Worm (Caenorhabditis elegans) whole organism, L4 larva: ENCODE data around the gene R07E4.3.

ENCODE experiments used
- D1046.2 ChIP-seq: fragments of 200-800 bp; sonication (Bioruptor generic); IDR thresholded peaks from 2 replicates; pipeline ENCODE4 v1.3.6; 2022; ENCODE audit warnings: missing genetic modification characterization, missing compliant biosample characterization
- F10B5.3 ChIP-seq: sonication (generic microtip); optimal IDR thresholded peaks from 2 replicates; lab custom pipeline; 2016; ENCODE audit warnings: mild to moderate bottlenecking, missing genetic modification characterization, missing compliant biosample characterization
- F26F4.8 ChIP-seq: fragments of 200-800 bp; sonication (Bioruptor generic); conservative IDR thresholded peaks from 2 replicates; pipeline ENCODE4 v1.3.6; 2022; ENCODE audit warnings: missing genetic modification characterization, missing compliant biosample characterization
- T20F7.1 ChIP-seq: fragments of 200-800 bp; sonication (Bioruptor generic); optimal IDR thresholded peaks from 2 replicates; lab custom pipeline; 2018; ENCODE audit warnings: mild to moderate bottlenecking, missing genetic modification characterization, missing compliant biosample characterization
- Y105C5A.15 ChIP-seq: fragments of 200-800 bp; sonication (Bioruptor generic); IDR thresholded peaks from 2 replicates; pipeline ENCODE4 v1.3.6; 2022; ENCODE audit warnings: missing genetic modification characterization, missing compliant biosample characterization
- ZK337.2 ChIP-seq: fragments of 200-800 bp; sonication (Bioruptor generic); IDR thresholded peaks from 2 replicates; pipeline ENCODE4 v1.3.6; 2022; ENCODE audit warnings: missing genetic modification reagents, missing genetic modification characterization, missing compliant biosample characterization
- aha-1 ChIP-seq: fragments of 150-350 bp; peaks from one replicate; lab custom pipeline; 2014; ENCODE audit warnings: missing biosample characterization, missing genetic modification characterization
- cey-2 ChIP-seq: sonication (generic microtip); optimal IDR thresholded peaks from 3 replicates; lab custom pipeline; 2017; ENCODE audit warnings: missing genetic modification characterization, mild to moderate bottlenecking, missing compliant biosample characterization, antibody characterized with exemption, borderline replicate concordance; ENCODE audit not compliant: insufficient read depth
- ctbp-1 ChIP-seq: fragments of 200-800 bp; sonication (Bioruptor generic); IDR thresholded peaks from 2 replicates; pipeline ENCODE4 v1.3.6; 2022; ENCODE audit warnings: missing genetic modification reagents, missing genetic modification characterization, missing compliant biosample characterization
- daf-12 ChIP-seq: fragments of 150-350 bp; optimal IDR thresholded peaks from 2 replicates; lab custom pipeline; 2014; ENCODE audit warnings: missing biosample characterization, missing genetic modification reagents, missing genetic modification characterization
- daf-16 ChIP-seq, 3 experiments: sonication (generic microtip); optimal IDR thresholded peaks; 2 replicates each; lab custom pipeline; 2016 to 2017; ENCODE audit warnings: missing genetic modification characterization in 3 of 3, missing genetic modification reagents in 3 of 3, mild to moderate bottlenecking in 2 of 3, missing compliant biosample characterization in 2 of 3, missing biosample characterization in 1 of 3, moderate library complexity in 1 of 3
- daf-8 ChIP-seq: fragments of 200-800 bp; sonication (Bioruptor generic); IDR thresholded peaks from 2 replicates; pipeline ENCODE4 v1.3.6; 2022; ENCODE audit warnings: missing genetic modification characterization, missing compliant biosample characterization
- dmd-8 ChIP-seq: fragments of 200-800 bp; sonication (Bioruptor generic); IDR thresholded peaks from 2 replicates; pipeline ENCODE4 v1.3.6; 2022; ENCODE audit warnings: missing genetic modification characterization, missing compliant biosample characterization
- gei-8 ChIP-seq: fragments of 200-800 bp; sonication (Bioruptor generic); optimal IDR thresholded peaks from 2 replicates; lab custom pipeline; 2018; ENCODE audit warnings: mild to moderate bottlenecking, missing genetic modification characterization, missing compliant biosample characterization
- lin-1 ChIP-seq: fragments of 200-800 bp; sonication (Bioruptor generic); IDR thresholded peaks from 2 replicates; pipeline ENCODE4 v1.3.6; 2022; ENCODE audit warnings: missing genetic modification reagents, missing genetic modification characterization, missing compliant biosample characterization
- lin-38 ChIP-seq: fragments of 200-800 bp; sonication (Bioruptor generic); IDR thresholded peaks from 2 replicates; pipeline ENCODE4 v1.3.6; 2022; ENCODE audit warnings: missing genetic modification reagents, missing genetic modification characterization, missing compliant biosample characterization
- madf-5 ChIP-seq, 2 experiments: fragments of 200-800 bp; sonication (Bioruptor generic); IDR thresholded peaks; 2 replicates each; pipeline ENCODE4 v1.3.6; 2022; ENCODE audit warnings: missing compliant biosample characterization in 2 of 2, missing genetic modification characterization in 2 of 2
- mdl-1 ChIP-seq, 2 experiments: fragments of 150-350 bp in 1 of 2; sonication (generic microtip) in 1 of 2; optimal IDR thresholded peaks; 2 replicates each; lab custom pipeline; 2014 to 2017; ENCODE audit warnings: missing biosample characterization in 2 of 2, missing genetic modification characterization in 2 of 2
- mdt-29 ChIP-seq: fragments of 200-800 bp; sonication (Bioruptor generic); IDR thresholded peaks from 2 replicates; pipeline ENCODE4 v1.3.6; 2022; ENCODE audit warnings: missing genetic modification reagents, missing genetic modification characterization, missing compliant biosample characterization
- mes-2 ChIP-seq: sonication (generic microtip); optimal IDR thresholded peaks from 2 replicates; lab custom pipeline; 2016; ENCODE audit warnings: missing genotype, mild to moderate bottlenecking, missing genetic modification characterization, missing compliant biosample characterization; ENCODE audit not compliant: poor library complexity, severe bottlenecking
- mxl-3 ChIP-seq: fragments of 200-800 bp; sonication (Bioruptor generic); optimal IDR thresholded peaks from 2 replicates; lab custom pipeline; 2018; ENCODE audit warnings: mild to moderate bottlenecking, missing genetic modification characterization, missing compliant biosample characterization
- nhr-102 ChIP-seq: sonication (generic microtip); optimal IDR thresholded peaks from 2 replicates; lab custom pipeline; 2016; ENCODE audit warnings: mild to moderate bottlenecking, missing genetic modification characterization, moderate library complexity, missing compliant biosample characterization
- nhr-237 ChIP-seq: sonication (generic microtip); optimal IDR thresholded peaks from 2 replicates; lab custom pipeline; 2017; ENCODE audit warnings: missing biosample characterization, missing genetic modification characterization
- nhr-28 ChIP-seq: fragments of 150-350 bp; optimal IDR thresholded peaks from 2 replicates; lab custom pipeline; 2014; ENCODE audit warnings: missing biosample characterization, missing genetic modification characterization
- nhr-41 ChIP-seq: fragments of 200-800 bp; sonication (Bioruptor generic); IDR thresholded peaks from 2 replicates; pipeline ENCODE4 v1.3.6; 2022; ENCODE audit warnings: missing genetic modification reagents, missing genetic modification characterization, missing compliant biosample characterization
- nhr-48 ChIP-seq: sonication (generic microtip); optimal IDR thresholded peaks from 2 replicates; lab custom pipeline; 2016; ENCODE audit warnings: mild to moderate bottlenecking, missing genetic modification characterization, missing compliant biosample characterization
- nhr-76 ChIP-seq: fragments of 150-350 bp; optimal IDR thresholded peaks from 2 replicates; lab custom pipeline; 2014; ENCODE audit warnings: missing biosample characterization, missing genetic modification characterization
- nhr-77 ChIP-seq: fragments of 150-350 bp; optimal IDR thresholded peaks from 2 replicates; lab custom pipeline; 2014; ENCODE audit warnings: missing biosample characterization, missing genetic modification characterization
- pqm-1 ChIP-seq: sonication (generic microtip); optimal IDR thresholded peaks from 2 replicates; lab custom pipeline; 2017; ENCODE audit warnings: missing biosample characterization, missing genetic modification characterization
- rbr-2 ChIP-seq: sonication (generic microtip); optimal IDR thresholded peaks from 2 replicates; lab custom pipeline; 2016; ENCODE audit warnings: missing genotype, missing genetic modification characterization, missing compliant biosample characterization
- sdz-12 ChIP-seq: fragments of 200-800 bp; sonication (Bioruptor generic); optimal IDR thresholded peaks from 2 replicates; lab custom pipeline; 2018; ENCODE audit warnings: mild to moderate bottlenecking, missing genetic modification characterization, missing compliant biosample characterization
- skn-1 ChIP-seq: fragments of 150-350 bp; optimal IDR thresholded peaks from 2 replicates; lab custom pipeline; 2014; ENCODE audit warnings: missing biosample characterization, missing genetic modification characterization
- spr-1 ChIP-seq: sonication (generic microtip); optimal IDR thresholded peaks from 2 replicates; lab custom pipeline; 2016; ENCODE audit warnings: mild to moderate bottlenecking, missing genetic modification characterization, missing compliant biosample characterization
- unc-130 ChIP-seq: sonication (generic microtip); optimal IDR thresholded peaks from 2 replicates; lab custom pipeline; 2016; ENCODE audit warnings: missing genetic modification reagents, missing genetic modification characterization, missing compliant biosample characterization
- unc-62 ChIP-seq, 3 experiments: fragments of 150-350 bp in 1 of 3; sonication (generic microtip); optimal IDR thresholded peaks in 2 of 3; peaks in 1 of 3; 1 replicate in 1 of 3; 2 replicates in 2 of 3; lab custom pipeline; 2014 to 2017; ENCODE audit warnings: missing biosample characterization in 3 of 3, missing genetic modification characterization in 3 of 3, missing genetic modification reagents in 3 of 3, missing genotype in 1 of 3
- zag-1 ChIP-seq: fragments of 150-350 bp; optimal IDR thresholded peaks from 2 replicates; lab custom pipeline; 2014; ENCODE audit warnings: missing biosample characterization, missing genetic modification characterization
- zfp-3 ChIP-seq: fragments of 200-800 bp; sonication (Bioruptor generic); conservative IDR thresholded peaks from 2 replicates; pipeline ENCODE4 v1.3.6; 2022; ENCODE audit warnings: missing genetic modification reagents, missing genetic modification characterization, missing compliant biosample characterization
- ztf-11 ChIP-seq: fragments of 150-350 bp; optimal IDR thresholded peaks from 2 replicates; lab custom pipeline; 2014; ENCODE audit warnings: missing biosample characterization, missing genetic modification characterization

R07E4.3 gene

ce11 chrX:5943908-5944307 is 9.3 kb upstream of the R07E4.3 start (continued):
- TF ChIP-seq skn-1 (tag; lab: Kevin White, UChicago) (no peak), nhr-28 (tag; lab: Kevin White, UChicago) (peak; percentile 9), unc-130 (GFP tag; lab: Kevin White, UChicago) (no peak), ctbp-1 (GFP tag; lab: Robert Waterston, UW) (no peak), rbr-2 (tag; lab: Kevin White, UChicago) (no peak), zag-1 (no peak), F26F4.8 (GFP tag; lab: Robert Waterston, UW) (no peak), mdl-1 (tag; optimal IDR thresholded peaks at IDR 0.05; lab: Kevin White, UChicago) (no peak), T20F7.1 (no peak), madf-5 (GFP tag; IDR thresholded peaks at IDR 0.05; lab: Robert Waterston, UW) (no peak), nhr-41 (GFP tag; lab: Robert Waterston, UW) (no peak), mdt-29 (GFP tag; lab: Robert Waterston, UW) (no peak)

- TF ChIP-seq unc-62 (GFP tag; optimal IDR thresholded peaks at IDR 0.05 in 1 of 2; lab: Kevin White, UChicago) (peak in 1 of 2 experiments; percentile 95), unc-62 (tag; optimal IDR thresholded peaks at IDR 0.05; lab: Kevin White, UChicago) (no peak), aha-1 (tag; lab: Kevin White, UChicago) (peak; percentile 18), sdz-12 (no peak), Y105C5A.15 (no peak)
Measured at ce11 chrX:5944488-5944887, 8.8 kb upstream of the R07E4.3 start, which contains the start of gene acs-17. Gene acs-17, minus strand, starts transcription at chrX:5944510.

- TF ChIP-seq D1046.2 (no peak), unc-130 (GFP tag; lab: Kevin White, UChicago) (no peak), gei-8 (GFP tag; lab: Kevin White, UChicago) (no peak), zfp-3 (GFP tag; lab: Robert Waterston, UW) (no peak), daf-8 (no peak), nhr-77 (tag; lab: Kevin White, UChicago) (no peak)
Measured at ce11 chrX:5948769-5949168, 4.5 kb upstream of the R07E4.3 start, which contains the start of gene mig-23. Gene mig-23, minus strand, starts transcription at chrX:5948869.

DNA sequence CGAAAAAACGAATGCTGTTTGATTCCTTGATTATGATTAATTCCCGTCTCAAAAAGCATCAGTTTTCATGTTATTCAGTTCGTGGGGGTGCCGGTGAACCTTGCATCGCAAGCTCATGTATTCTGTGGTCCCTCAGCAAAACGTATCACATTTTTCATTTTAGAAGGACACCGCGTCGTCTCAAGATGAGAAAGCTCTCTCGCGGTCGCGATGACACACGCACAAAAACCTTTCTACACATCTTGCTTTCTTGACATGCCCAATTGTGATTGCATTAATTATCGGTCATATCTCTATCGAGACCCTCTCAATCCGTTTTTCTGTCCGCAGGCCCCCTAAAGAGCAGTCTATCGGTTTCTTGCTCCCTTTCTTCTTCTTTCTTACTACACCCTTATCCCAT is 2.9 kb downstream of the R07E4.3 start:
- TF ChIP-seq nhr-48 (tag; lab: Kevin White, UChicago): no peak
- TF ChIP-seq unc-62 (GFP tag; optimal IDR thresholded peaks at IDR 0.05 in 1 of 2; lab: Kevin White, UChicago): peak in 1 of 2 experiments; percentile 93
- TF ChIP-seq unc-62 (tag; optimal IDR thresholded peaks at IDR 0.05; lab: Kevin White, UChicago): no peak
- peak; percentile 73 for TF ChIP-seq aha-1 (tag; lab: Kevin White, UChicago)
- TF ChIP-seq mes-2 (tag; lab: Kevin White, UChicago): no peak
- TF ChIP-seq, all 104 proteins: peak for 2

- TF ChIP-seq lin-1 (GFP tag; lab: Robert Waterston, UW) (no peak), ztf-11 (tag; lab: Kevin White, UChicago) (no peak), nhr-237 (tag; lab: Kevin White, UChicago) (no peak), nhr-76 (tag; lab: Kevin White, UChicago) (no peak), unc-62 (GFP tag; optimal IDR thresholded peaks at IDR 0.05 in 1 of 2; lab: Kevin White, UChicago) (peak in 1 of 2 experiments; percentile 44), unc-62 (tag; optimal IDR thresholded peaks at IDR 0.05; lab: Kevin White, UChicago) (no peak), spr-1 (tag; lab: Kevin White, UChicago) (no peak), aha-1 (tag; lab: Kevin White, UChicago) (peak; percentile 52)
- TF ChIP-seq, all 104 proteins: peak for 2
Measured at ce11 chrX:5958815-5959214, 5.6 kb downstream of the R07E4.3 start, which contains the start of gene R07E4.1. Gene R07E4.1, plus strand, starts transcription at chrX:5959115.

DNA sequence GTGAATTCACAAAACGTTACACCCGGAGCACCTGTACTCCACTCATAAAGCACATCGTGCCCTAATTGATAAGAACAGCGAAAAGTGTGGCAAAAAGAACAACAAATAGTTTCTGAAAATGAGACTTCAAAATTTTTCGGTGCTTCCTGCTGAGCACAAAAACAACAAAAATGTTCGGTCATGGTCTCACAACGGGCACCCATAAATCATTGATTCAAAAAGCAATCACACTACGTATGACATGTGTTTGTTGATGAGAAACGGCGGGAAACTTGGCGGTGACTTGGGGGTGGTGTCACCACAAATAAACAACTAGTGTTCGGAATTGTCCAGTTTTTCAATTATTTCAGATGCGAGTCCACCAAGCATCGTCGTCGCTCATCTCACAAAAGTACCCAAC is 7.6 kb downstream of the R07E4.3 start:
- TF ChIP-seq nhr-102 (tag; lab: Kevin White, UChicago) (no peak), daf-16 (GFP tag; optimal IDR thresholded peaks at IDR 0.05; lab: Kevin White, UChicago) (peak in 1 of 2 experiments; percentile 65), daf-16 (tag; optimal IDR thresholded peaks at IDR 0.05; lab: Kevin White, UChicago) (peak; percentile 10), cey-2 (tag; lab: Kevin White, UChicago) (no peak), nhr-28 (tag; lab: Kevin White, UChicago) (peak; percentile 45), lin-38 (GFP tag; lab: Robert Waterston, UW) (no peak), pqm-1 (peak; percentile 9), mxl-3 (GFP tag; lab: Kevin White, UChicago) (no peak), ZK337.2 (GFP tag; lab: Robert Waterston, UW) (no peak), daf-12 (tag; lab: Kevin White, UChicago) (no peak), spr-1 (tag; lab: Kevin White, UChicago) (no peak), mes-2 (tag; lab: Kevin White, UChicago) (no peak), F10B5.3 (no peak), ctbp-1 (GFP tag; lab: Robert Waterston, UW) (no peak), dmd-8 (GFP tag; lab: Robert Waterston, UW) (no peak), unc-62 (GFP tag; optimal IDR thresholded peaks at IDR 0.05 in 1 of 2; lab: Kevin White, UChicago) (peak in 1 of 2 experiments; percentile 64), unc-62 (tag; optimal IDR thresholded peaks at IDR 0.05; lab: Kevin White, UChicago) (no peak)
